Fruit fly (Drosophila melanogaster): ENCODE measurements around the gene CG4849.

Gene CG4849

dm6 chr3R:27916355-27917019, 46.7 kb upstream of the CG4849 start, which contains the start of the genes CG5003 and mRpS22 (continued):
- TF ChIP-seq gfzf (GFP tag; optimal IDR thresholded peaks at IDR 0.05): peak; percentile 67
- TF ChIP-seq shn (GFP tag; optimal IDR thresholded peaks at IDR 0.05): no peak
- TF ChIP-seq Gug (GFP tag; IDR thresholded peaks at IDR 0.05): peak; percentile 9; the same call in 2 of the 4 replicates
- TF ChIP-seq CG12942 (GFP tag; optimal IDR thresholded peaks at IDR 0.05): peak; percentile 51
- TF ChIP-seq twi (tag; optimal IDR thresholded peaks at IDR 0.05): peak; percentile 39
- TF ChIP-seq crc (GFP tag; optimal IDR thresholded peaks at IDR 0.05): no peak
- TF ChIP-seq Hr51 (GFP tag; optimal IDR thresholded peaks at IDR 0.05): peak in 1 of 2 experiments; percentile 57
- TF ChIP-seq CG15269 (tag; optimal IDR thresholded peaks at IDR 0.05): peak; percentile 66
- TF ChIP-seq tin (GFP tag; optimal IDR thresholded peaks at IDR 0.05): peak; percentile 73
- peak; percentile 75 for TF ChIP-seq CoRest (tag; optimal IDR thresholded peaks at IDR 0.05)
- TF ChIP-seq danr (GFP tag; IDR thresholded peaks at IDR 0.05): 0 out of 2 replicates have a peak, but pooled peaks have one; percentile 26
- peak; percentile 74 for TF ChIP-seq sob (GFP tag; IDR thresholded peaks at IDR 0.05)
- TF ChIP-seq gsb-n (tag; optimal IDR thresholded peaks at IDR 0.05): peak; percentile 54
- 0 out of 4 replicates have a peak, but pooled peaks have one; percentile 32 for TF ChIP-seq chinmo (GFP tag; IDR thresholded peaks at IDR 0.05; ENCODE audit: partially characterized antibody)
- peak; percentile 3 for TF ChIP-seq Spps (tag; optimal IDR thresholded peaks at IDR 0.05)
- peak; percentile 87 for TF ChIP-seq Ets65A (GFP tag)
- TF ChIP-seq peb (GFP tag; IDR thresholded peaks at IDR 0.05): no peak
- TF ChIP-seq crp (GFP tag; optimal IDR thresholded peaks at IDR 0.05): peak in 1 of 2 experiments; percentile 19
- TF ChIP-seq CG2875 (GFP tag; optimal IDR thresholded peaks at IDR 0.05): peak; percentile 14
- peak; percentile 88; the same call in 2 of the 3 replicates for TF ChIP-seq CG17361 (GFP tag; IDR thresholded peaks at IDR 0.05)
- TF ChIP-seq cwo (GFP tag; optimal IDR thresholded peaks at IDR 0.05): peak; percentile 27
- peak; percentile 58 for TF ChIP-seq NfI (GFP tag; optimal IDR thresholded peaks at IDR 0.05)
- peak; percentile 48 for TF ChIP-seq zen (tag; optimal IDR thresholded peaks at IDR 0.05)
- TF ChIP-seq CG10431 (GFP tag; optimal IDR thresholded peaks at IDR 0.05): peak; percentile 16
- no peak for TF ChIP-seq B-H1 (GFP tag; IDR thresholded peaks at IDR 0.05)
- TF ChIP-seq tgo (GFP tag; IDR thresholded peaks at IDR 0.05): peak; percentile 49; the same call in 1 of the 3 replicates
- no peak for TF ChIP-seq otp (GFP tag; IDR thresholded peaks at IDR 0.05)
- peak; percentile 47 for TF ChIP-seq CG16815 (GFP tag; optimal IDR thresholded peaks at IDR 0.05)
- no peak for TF ChIP-seq cg (GFP tag; optimal IDR thresholded peaks at IDR 0.05)
- TF ChIP-seq CG33557 (GFP tag; optimal IDR thresholded peaks at IDR 0.05): peak; percentile 38
- peak; percentile 75 for TF ChIP-seq CG13775 (GFP tag; optimal IDR thresholded peaks at IDR 0.05)
- TF ChIP-seq ap (GFP tag; IDR thresholded peaks at IDR 0.05): 0 out of 2 replicates have a peak, but pooled peaks have one; percentile 10
- TF ChIP-seq CG18262 (tag; optimal IDR thresholded peaks at IDR 0.05): peak; percentile 69
- peak; percentile 68; the same call in 1 of the 2 replicates for TF ChIP-seq Rfx (GFP tag; IDR thresholded peaks at IDR 0.05)
- no peak for TF ChIP-seq CG8290 (GFP tag; optimal IDR thresholded peaks at IDR 0.05)
- peak in 1 of 2 experiments; percentile 7 for TF ChIP-seq CG8290 (tag; optimal IDR thresholded peaks at IDR 0.05)
- 0 out of 2 replicates have a peak, but pooled peaks have one; percentile 8 for TF ChIP-seq cas (GFP tag; IDR thresholded peaks at IDR 0.05)
- peak; percentile 69 for TF ChIP-seq CG12104 (GFP tag; optimal IDR thresholded peaks at IDR 0.05)
- no peak for TF ChIP-seq scrt (GFP tag; optimal IDR thresholded peaks at IDR 0.05)
- TF ChIP-seq lmd (GFP tag; IDR thresholded peaks at IDR 0.05): peak; percentile 24; the same call in 1 of the 2 replicates
- peak; percentile 42 for TF ChIP-seq Nf-YB (GFP tag; optimal IDR thresholded peaks at IDR 0.05)
- TF ChIP-seq sna (GFP tag; IDR thresholded peaks at IDR 0.05; ENCODE audit: partially characterized antibody): no peak
- peak; percentile 44 for TF ChIP-seq zfh2 (GFP tag; optimal IDR thresholded peaks at IDR 0.05)
- TF ChIP-seq CG14710 (tag; optimal IDR thresholded peaks at IDR 0.05): peak; percentile 77
- peak; percentile 20 for TF ChIP-seq CG34376 (GFP tag; optimal IDR thresholded peaks at IDR 0.05)
- peak; percentile 64 for TF ChIP-seq CG30020 (tag; optimal IDR thresholded peaks at IDR 0.05)
- no peak for TF ChIP-seq CG30431 (GFP tag; optimal IDR thresholded peaks at IDR 0.05)
- peak; percentile 44 for TF ChIP-seq PHDP (tag; optimal IDR thresholded peaks at IDR 0.05)
